Fruit fly (Drosophila melanogaster) whole organism, wandering third instar larva: ENCODE measurements around the gene CG8031.

Source experiments
- Abd-B ChIP-seq: fragments of >200 bp; optimal IDR thresholded peaks from 2 replicates; lab custom pipeline; 2017; ENCODE audit warnings: missing biosample characterization, missing genetic modification characterization
- Dif ChIP-seq: fragments of 200-275, 200-300 bp; sonication (Bioruptor generic); optimal IDR thresholded peaks from 2 replicates; lab custom pipeline; 2018; ENCODE audit warnings: missing biosample characterization, missing genetic modification characterization; ENCODE audit not compliant: partially characterized antibody
- Hr83 ChIP-seq: fragments of 200-300 bp; sonication (Bioruptor generic); optimal IDR thresholded peaks from 2 replicates; lab custom pipeline; 2016; ENCODE audit warnings: missing biosample characterization, mild to moderate bottlenecking, missing genetic modification characterization, moderate library complexity; ENCODE audit not compliant: poor library complexity, severe bottlenecking
- Mio ChIP-seq: sonication (Bioruptor generic); optimal IDR thresholded peaks from 2 replicates; lab custom pipeline; 2016; ENCODE audit warnings: missing biosample characterization, missing genetic modification characterization
- N ChIP-seq: fragments of >200 bp; optimal IDR thresholded peaks from 2 replicates; lab custom pipeline; 2018; ENCODE audit warnings: missing biosample characterization, missing external identifiers, missing genetic modification characterization
- Sp1 ChIP-seq: fragments of 200-800 bp; sonication (Bioruptor generic); optimal IDR thresholded peaks from 3 replicates; lab custom pipeline; 2019; ENCODE audit warnings: missing biosample characterization, mild to moderate bottlenecking, missing genetic modification characterization, moderate library complexity
- Vsx2 ChIP-seq: fragments of 200-300, 225-300 bp; sonication (Bioruptor generic); optimal IDR thresholded peaks from 2 replicates; lab custom pipeline; 2018; ENCODE audit warnings: missing biosample characterization, missing genetic modification characterization; ENCODE audit not compliant: partially characterized antibody
- brk ChIP-seq: fragments of 200-800 bp; sonication (Bioruptor generic); optimal IDR thresholded peaks from 2 replicates; lab custom pipeline; 2016; ENCODE audit warnings: missing biosample characterization, mild to moderate bottlenecking, missing genetic modification characterization
- h ChIP-seq: fragments of 200-800 bp; sonication (Bioruptor generic); optimal IDR thresholded peaks from 3 replicates; lab custom pipeline; 2016; ENCODE audit warnings: missing biosample characterization, mild to moderate bottlenecking, missing genetic modification characterization
- jim ChIP-seq: fragments of 175-275, 200-325 bp; sonication (Bioruptor generic); optimal IDR thresholded peaks from 2 replicates; lab custom pipeline; 2016; ENCODE audit warnings: missing biosample characterization, mild to moderate bottlenecking, missing genetic modification characterization
- usp ChIP-seq: fragments of >200 bp; optimal IDR thresholded peaks from 2 replicates; lab custom pipeline; 2017; ENCODE audit warnings: missing biosample characterization, missing genetic modification characterization

DNA sequence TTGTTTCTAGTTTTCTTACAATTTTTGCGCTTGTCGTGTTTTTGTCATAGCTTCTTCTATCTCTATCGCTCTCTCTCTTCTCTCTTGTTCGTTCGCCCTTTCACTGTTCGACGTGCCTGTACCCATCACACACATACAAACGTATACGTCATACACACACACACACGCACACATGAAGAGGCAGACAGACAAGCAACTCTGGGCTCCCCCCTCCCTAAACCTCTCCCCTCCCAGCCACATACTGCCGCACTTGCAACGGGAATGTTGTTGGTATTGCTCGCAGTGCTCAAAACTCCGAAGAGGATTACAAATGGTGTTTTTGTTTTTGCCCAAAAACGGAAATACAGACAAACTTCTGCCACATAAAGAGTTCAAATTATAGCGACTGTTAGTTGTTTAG is 1.9 kb upstream of the CG8031 start:
- TF ChIP-seq Sp1 (GFP tag; lab: Kevin White, UChicago) (no peak), usp (no peak), Dif (GFP tag; lab: Kevin White, UChicago) (no peak), brk (no peak), Mio (GFP tag; lab: Kevin White, UChicago) (no peak), Vsx2 (GFP tag; lab: Kevin White, UChicago) (no peak), N (GFP tag; lab: Kevin White, UChicago) (no peak), h (no peak), Abd-B (no peak), Hr83 (GFP tag; lab: Kevin White, UChicago) (peak; percentile 21), jim (GFP tag; lab: Kevin White, UChicago) (no peak)
